Worm (Caenorhabditis elegans): Measurements from ENCODE around the gene W06G6.9.

The W06G6.9 gene

DNA sequence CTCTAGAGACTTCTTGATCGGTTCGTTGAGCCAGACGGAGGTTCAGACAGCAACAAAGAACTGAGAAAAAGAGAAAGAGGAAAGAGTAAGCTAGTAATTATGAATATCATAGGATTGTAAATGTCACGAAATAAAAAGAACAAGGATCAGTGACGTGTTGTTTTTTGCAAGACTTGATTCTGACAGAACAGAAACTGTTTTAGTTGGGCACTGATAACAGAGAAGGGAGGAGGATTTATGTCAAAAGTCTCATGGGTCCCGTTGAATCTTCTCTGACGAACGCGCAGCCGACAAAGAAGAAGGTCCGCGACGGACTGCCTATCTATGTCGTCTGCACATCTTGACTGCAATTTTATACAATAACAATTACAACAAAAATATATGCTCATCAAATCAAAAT lies 45.6 kb downstream of the W06G6.9 start, which contains the start of gene T03E6.9 (continued):
- TF ChIP-seq sox-4 (tag; optimal IDR thresholded peaks at IDR 0.05), result no peak
- TF ChIP-seq fkh-8 (tag; optimal IDR thresholded peaks at IDR 0.05), result no peak

DNA sequence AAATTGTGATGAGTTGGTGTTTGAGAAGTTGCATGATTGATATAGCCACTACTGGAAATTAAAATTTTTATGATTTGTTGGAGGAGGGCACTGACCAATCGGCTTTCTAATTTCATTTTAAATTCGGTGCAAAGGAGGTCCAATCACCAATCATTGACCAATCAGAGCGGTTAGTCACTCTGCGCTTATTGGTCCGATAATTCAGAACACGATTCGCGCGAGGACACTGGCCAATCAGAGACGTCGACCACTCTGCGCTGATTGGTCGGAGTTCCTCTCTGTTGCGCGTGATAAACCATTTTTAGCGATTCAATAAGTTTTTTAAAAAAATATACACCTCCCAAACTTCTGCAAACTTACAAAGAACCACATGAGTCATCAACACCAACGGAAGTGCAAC lies 46.4 kb downstream of the W06G6.9 start:
- TF ChIP-seq dsc-1 (tag; optimal IDR thresholded peaks at IDR 0.05), result peak; percentile 10
- no peak for TF ChIP-seq zip-4 (GFP tag; optimal IDR thresholded peaks at IDR 0.05)
- no peak for TF ChIP-seq tlp-1 (tag; optimal IDR thresholded peaks at IDR 0.05)

- TF ChIP-seq nhr-19 (GFP tag; conservative IDR thresholded peaks at IDR 0.05), result peak; percentile 66
- TF ChIP-seq dsc-1 (tag; optimal IDR thresholded peaks at IDR 0.05), result peak; percentile 84
- TF ChIP-seq fkh-4 (tag; optimal IDR thresholded peaks at IDR 0.05; ENCODE audit: borderline replicate concordance), result peak; percentile 73
- TF ChIP-seq mdl-1 (tag; optimal IDR thresholded peaks at IDR 0.05), result peak in 1 of 2 experiments; percentile 54
- peak; percentile 8 to 33 for TF ChIP-seq lsy-2 (tag; optimal IDR thresholded peaks at IDR 0.05)
- peak; percentile 43 for TF ChIP-seq lin-14 (GFP tag; optimal IDR thresholded peaks at IDR 0.05)
- no peak for TF ChIP-seq nhr-77 (tag; optimal IDR thresholded peaks at IDR 0.05)
- no peak for TF ChIP-seq mef-2 (tag; optimal IDR thresholded peaks at IDR 0.05)
- TF ChIP-seq sox-4 (tag; optimal IDR thresholded peaks at IDR 0.05), result no peak
- peak; percentile 27 for TF ChIP-seq snu-23 (GFP tag; optimal IDR thresholded peaks at IDR 0.05)
- peak; percentile 33; the same call in 1 of the 2 replicates for TF ChIP-seq unc-98 (GFP tag; IDR thresholded peaks at IDR 0.05)
- no peak for TF ChIP-seq pqm-1 (tag; optimal IDR thresholded peaks at IDR 0.05)
- TF ChIP-seq nhr-71 (tag; optimal IDR thresholded peaks at IDR 0.05), result peak; percentile 47
- TF ChIP-seq rnt-1 (tag; optimal IDR thresholded peaks at IDR 0.05), result peak; percentile 65
These were observed 47.8 kb downstream of the W06G6.9 start for ce11 chrV:16598437-16598836.

- no peak for TF ChIP-seq hpl-2 (GFP tag; optimal IDR thresholded peaks at IDR 0.05)
- no peak for TF ChIP-seq aly-2 (tag; optimal IDR thresholded peaks at IDR 0.05)
- peak in 1 of 6 experiments; percentile 19 for TF ChIP-seq elt-3 (tag; optimal IDR thresholded peaks at IDR 0.05)
- no peak for TF ChIP-seq Y116A8C.19 (tag; optimal IDR thresholded peaks at IDR 0.05; ENCODE audit: borderline replicate concordance)
These were observed 50.2 kb downstream of the W06G6.9 start for ce11 chrV:16596102-16596501.

Data from whole organism, L1 larva.